Fruit fly (Drosophila melanogaster): Measurements from ENCODE around the gene Pfdn1.

DNA sequence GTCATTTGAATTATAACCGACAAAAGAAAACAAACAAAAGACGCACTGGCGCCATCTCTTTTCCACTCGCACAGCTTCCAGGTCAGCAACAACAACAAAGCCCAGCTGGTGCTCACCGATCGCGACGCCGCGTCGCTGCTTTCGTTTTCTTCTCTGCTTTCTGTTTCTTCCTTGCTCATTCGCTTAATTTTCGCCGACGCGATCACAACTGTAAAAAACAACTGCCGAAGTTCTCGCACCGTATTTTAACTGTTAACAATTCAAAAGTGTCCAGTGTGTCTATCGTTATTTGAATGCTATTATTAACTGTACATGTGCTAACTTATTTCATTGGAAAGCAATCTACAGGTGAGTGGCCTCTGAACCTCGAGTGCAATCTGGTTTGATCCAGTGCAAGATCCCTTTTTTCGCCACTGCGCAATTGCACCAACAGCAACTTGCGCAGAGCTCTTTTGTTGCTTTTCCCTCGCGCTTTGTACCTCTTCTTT, 31.4 kb downstream of the Pfdn1 start, which contains the start of gene stai:
- TF ChIP-seq EcR (GFP tag; optimal IDR thresholded peaks at IDR 0.05) (no peak), usp (GFP tag; optimal IDR thresholded peaks at IDR 0.05) (no peak), Dll (optimal IDR thresholded peaks at IDR 0.05) (no peak), CG8478 (optimal IDR thresholded peaks at IDR 0.05) (no peak), psq (optimal IDR thresholded peaks at IDR 0.05) (no peak), pan (optimal IDR thresholded peaks at IDR 0.05) (peak; percentile 10)
